Worm (Caenorhabditis elegans) whole organism, young adult: Measurements from ENCODE around the gene T08G5.2.

ENCODE experiments used
- B0035.1 ChIP-seq: sonication (generic microtip); optimal IDR thresholded peaks from 2 replicates; lab custom pipeline; 2016; ENCODE audit warnings: missing genetic modification characterization, mild to moderate bottlenecking, missing compliant biosample characterization, missing genotype, missing genetic modification reagents
- B0261.1 ChIP-seq: sonication (generic microtip); optimal IDR thresholded peaks from 2 replicates; lab custom pipeline; 2016; ENCODE audit warnings: mild to moderate bottlenecking, missing genetic modification characterization, moderate library complexity, missing compliant biosample characterization
- B0336.3 ChIP-seq: fragments of 200-800 bp; sonication (Bioruptor generic); IDR thresholded peaks from 2 replicates; pipeline ENCODE4 v1.3.6; 2022; ENCODE audit warnings: missing genetic modification characterization, missing compliant biosample characterization
- C17E4.6 ChIP-seq: fragments of 200-800 bp; sonication (Bioruptor generic); IDR thresholded peaks from 2 replicates; pipeline ENCODE4 v1.3.6; 2022; ENCODE audit warnings: missing genetic modification reagents, missing genetic modification characterization, missing compliant biosample characterization
- F10E7.11 ChIP-seq: sonication (generic microtip); optimal IDR thresholded peaks from 2 replicates; lab custom pipeline; 2017; ENCODE audit warnings: mild to moderate bottlenecking, missing genetic modification characterization, moderate library complexity, missing compliant biosample characterization
- F22D6.2 ChIP-seq: sonication (generic microtip); optimal IDR thresholded peaks from 2 replicates; lab custom pipeline; 2016; ENCODE audit warnings: mild to moderate bottlenecking, missing genetic modification characterization, missing compliant biosample characterization
- F33H1.4 ChIP-seq: fragments of 200-800 bp; sonication (Bioruptor generic); IDR thresholded peaks from 2 replicates; pipeline ENCODE4 v1.3.6; 2022; ENCODE audit warnings: missing genetic modification reagents, missing genetic modification characterization, missing compliant biosample characterization
- F39B2.1 ChIP-seq: fragments of 200-800 bp; sonication (Bioruptor generic); IDR thresholded peaks from 2 replicates; pipeline ENCODE4 v1.3.6; 2022; ENCODE audit warnings: missing genetic modification reagents, missing genetic modification characterization, missing compliant biosample characterization
- F49E8.2 ChIP-seq: sonication (generic microtip); optimal IDR thresholded peaks from 3 replicates; lab custom pipeline; 2017; ENCODE audit warnings: missing genetic modification characterization, mild to moderate bottlenecking, missing compliant biosample characterization, antibody characterized with exemption, moderate library complexity; ENCODE audit not compliant: insufficient read depth
- F57A8.1 ChIP-seq: fragments of 200-800 bp; sonication (Bioruptor generic); optimal IDR thresholded peaks from 2 replicates; lab custom pipeline; 2018; ENCODE audit warnings: mild to moderate bottlenecking, missing genetic modification characterization, moderate library complexity, missing compliant biosample characterization
- F57C9.4 ChIP-seq: sonication (generic microtip); optimal IDR thresholded peaks from 2 replicates; lab custom pipeline; 2017; ENCODE audit warnings: mild to moderate bottlenecking, missing genetic modification characterization, missing compliant biosample characterization
- K11D2.4 ChIP-seq: fragments of 200-800 bp; sonication (Bioruptor generic); IDR thresholded peaks from 2 replicates; pipeline ENCODE4 v1.3.6; 2022; ENCODE audit warnings: missing genetic modification reagents, missing genetic modification characterization, missing compliant biosample characterization
- K12H6.12 ChIP-seq: fragments of 200-800 bp; sonication (Bioruptor generic); optimal IDR thresholded peaks from 2 replicates; lab custom pipeline; 2018; ENCODE audit warnings: mild to moderate bottlenecking, missing genetic modification characterization, missing compliant biosample characterization
- T07F8.4 ChIP-seq: sonication (generic microtip); optimal IDR thresholded peaks from 2 replicates; lab custom pipeline; 2016; ENCODE audit warnings: mild to moderate bottlenecking, missing genetic modification characterization, moderate library complexity, missing compliant biosample characterization
- T26A5.8 ChIP-seq: sonication (generic microtip); optimal IDR thresholded peaks from 2 replicates; lab custom pipeline; 2016; ENCODE audit warnings: missing genetic modification characterization, missing compliant biosample characterization
- Y67H2A.10 ChIP-seq: fragments of 200-800 bp; sonication (Bioruptor generic); conservative IDR thresholded peaks from 2 replicates; pipeline ENCODE4 v1.3.6; 2022; ENCODE audit warnings: missing genetic modification reagents, missing genetic modification characterization, missing compliant biosample characterization
- ZK185.1 ChIP-seq: sonication (generic microtip); optimal IDR thresholded peaks from 2 replicates; lab custom pipeline; 2016; ENCODE audit warnings: mild to moderate bottlenecking, missing genetic modification characterization, missing compliant biosample characterization; ENCODE audit not compliant: poor library complexity, severe bottlenecking
- akir-1 ChIP-seq: fragments of 200-800 bp; sonication (Bioruptor generic); optimal IDR thresholded peaks from 2 replicates; lab custom pipeline; 2018; ENCODE audit warnings: mild to moderate bottlenecking, missing genetic modification characterization, moderate library complexity, missing compliant biosample characterization
- aptf-2 ChIP-seq: fragments of 200-800 bp; sonication (Bioruptor generic); conservative IDR thresholded peaks from 2 replicates; pipeline ENCODE4 v1.3.6; 2022; ENCODE audit warnings: missing genetic modification reagents, missing genetic modification characterization, missing compliant biosample characterization
- athp-1 ChIP-seq: sonication (generic microtip); optimal IDR thresholded peaks from 2 replicates; lab custom pipeline; 2017; ENCODE audit warnings: mild to moderate bottlenecking, missing genetic modification characterization, missing compliant biosample characterization
- ceh-58 ChIP-seq: fragments of 200-800 bp; sonication (Bioruptor generic); IDR thresholded peaks from 2 replicates; pipeline ENCODE4 v1.3.6; 2022; ENCODE audit warnings: missing genetic modification characterization, missing compliant biosample characterization
- efl-1 ChIP-seq: fragments of 150-350 bp; optimal IDR thresholded peaks from 2 replicates; lab custom pipeline; 2014; ENCODE audit warnings: missing biosample characterization, missing genetic modification reagents, missing genetic modification characterization
- egl-18 ChIP-seq: fragments of 200-800 bp; sonication (Bioruptor generic); IDR thresholded peaks from 2 replicates; pipeline ENCODE4 v1.3.6; 2022; ENCODE audit warnings: missing genetic modification reagents, missing genetic modification characterization, missing compliant biosample characterization
- ekl-4 ChIP-seq: fragments of 200-800 bp; sonication (Bioruptor generic); IDR thresholded peaks from 2 replicates; pipeline ENCODE4 v1.3.6; 2022; ENCODE audit warnings: missing genetic modification reagents, missing genetic modification characterization, missing compliant biosample characterization
- fkh-3 ChIP-seq: sonication (generic microtip); optimal IDR thresholded peaks from 2 replicates; lab custom pipeline; 2016; ENCODE audit warnings: mild to moderate bottlenecking, missing genetic modification characterization, missing compliant biosample characterization
- hlh-12 ChIP-seq: sonication (generic microtip); optimal IDR thresholded peaks from 2 replicates; lab custom pipeline; 2016; ENCODE audit warnings: missing genetic modification characterization, missing compliant biosample characterization
- hlh-26 ChIP-seq: fragments of 200-800 bp; sonication (Bioruptor generic); conservative IDR thresholded peaks from 2 replicates; pipeline ENCODE4 v1.3.6; 2022; ENCODE audit warnings: missing genetic modification reagents, missing genetic modification characterization, missing compliant biosample characterization
- let-607 ChIP-seq, 2 experiments: fragments of 200-800 bp in 1 of 2; sonication (Bioruptor generic) in 1 of 2; sonication (generic microtip) in 1 of 2; optimal IDR thresholded peaks; 2 replicates each; lab custom pipeline; 2016 to 2018; ENCODE audit warnings: mild to moderate bottlenecking in 2 of 2, missing compliant biosample characterization in 2 of 2, missing genetic modification characterization in 2 of 2, moderate library complexity in 2 of 2, missing genotype in 1 of 2
- lin-40 ChIP-seq: sonication (generic microtip); optimal IDR thresholded peaks from 2 replicates; lab custom pipeline; 2016; ENCODE audit warnings: missing genetic modification characterization, mild to moderate bottlenecking, missing compliant biosample characterization, missing genotype, missing genetic modification reagents
- lir-1 ChIP-seq: fragments of 200-800 bp; sonication (Bioruptor generic); conservative IDR thresholded peaks from 2 replicates; pipeline ENCODE4 v1.3.6; 2022; ENCODE audit warnings: missing genetic modification reagents, missing genetic modification characterization, missing compliant biosample characterization
- madf-8 ChIP-seq: fragments of 200-800 bp; sonication (Bioruptor generic); conservative IDR thresholded peaks from 2 replicates; pipeline ENCODE4 v1.3.6; 2022; ENCODE audit warnings: missing genetic modification reagents, missing genetic modification characterization, missing compliant biosample characterization
- nhr-120 ChIP-seq: fragments of 200-800 bp; sonication (Bioruptor generic); IDR thresholded peaks from 2 replicates; pipeline ENCODE4 v1.3.6; 2022; ENCODE audit warnings: missing genetic modification characterization, missing compliant biosample characterization
- nhr-27 ChIP-seq: fragments of 200-800 bp; sonication (Bioruptor generic); optimal IDR thresholded peaks from 2 replicates; lab custom pipeline; 2018; ENCODE audit warnings: mild to moderate bottlenecking, missing genetic modification characterization, moderate library complexity, missing compliant biosample characterization
- nhr-80 ChIP-seq: sonication (generic microtip); optimal IDR thresholded peaks from 2 replicates; lab custom pipeline; 2016; ENCODE audit warnings: missing genetic modification characterization, missing compliant biosample characterization
- pbrm-1 ChIP-seq: fragments of 200-800 bp; sonication (Bioruptor generic); IDR thresholded peaks from 2 replicates; pipeline ENCODE4 v1.3.6; 2022; ENCODE audit warnings: missing genetic modification reagents, missing genetic modification characterization, missing compliant biosample characterization
- repo-1 ChIP-seq: sonication (generic microtip); optimal IDR thresholded peaks from 2 replicates; lab custom pipeline; 2017; ENCODE audit warnings: mild to moderate bottlenecking, missing genetic modification characterization, missing compliant biosample characterization
- rpc-1 ChIP-seq, 2 experiments: fragments of 150-350 bp in 1 of 2; sonication (generic microtip) in 1 of 2; optimal IDR thresholded peaks; 2 replicates each; lab custom pipeline; 2014 to 2018; ENCODE audit warnings: missing biosample characterization in 1 of 2, missing genetic modification characterization in 1 of 2, missing genetic modification reagents in 1 of 2, missing genotype in 1 of 2
- snpc-1.1 ChIP-seq: sonication (generic microtip); optimal IDR thresholded peaks from 2 replicates; lab custom pipeline; 2017; ENCODE audit warnings: missing genetic modification characterization, mild to moderate bottlenecking, missing compliant biosample characterization, antibody characterized with exemption, moderate library complexity, missing genotype, missing genetic modification reagents; ENCODE audit not compliant: insufficient read depth
- snpc-3.4 ChIP-seq: sonication (generic microtip); optimal IDR thresholded peaks from 2 replicates; lab custom pipeline; 2017; ENCODE audit warnings: missing genetic modification characterization, mild to moderate bottlenecking, missing compliant biosample characterization, antibody characterized with exemption, moderate library complexity, missing genotype, missing genetic modification reagents
- snpc-4 ChIP-seq, 5 experiments: fragments of 150-350 bp in 1 of 5; sonication (generic microtip) in 4 of 5; optimal IDR thresholded peaks; 2 replicates each; lab custom pipeline; 2014 to 2018; ENCODE audit warnings: missing genetic modification characterization in 5 of 5, missing biosample characterization in 3 of 5, antibody characterized with exemption in 2 of 5, mild to moderate bottlenecking in 2 of 5, missing compliant biosample characterization in 2 of 5, missing genotype in 2 of 5, moderate library complexity in 2 of 5, missing genetic modification reagents in 1 of 5
- tbp1 ChIP-seq: fragments of 200-800 bp; sonication (Bioruptor generic); optimal IDR thresholded peaks from 2 replicates; lab custom pipeline; 2018; ENCODE audit warnings: mild to moderate bottlenecking, missing genetic modification characterization, missing compliant biosample characterization
- unc-130 ChIP-seq: sonication (generic microtip); optimal IDR thresholded peaks from 2 replicates; lab custom pipeline; 2016; ENCODE audit warnings: missing genetic modification reagents, missing genetic modification characterization, missing compliant biosample characterization
- xnd-1 ChIP-seq: sonication (generic microtip); optimal IDR thresholded peaks from 2 replicates; lab custom pipeline; 2016; ENCODE audit warnings: missing genotype, missing genetic modification reagents, missing genetic modification characterization, missing compliant biosample characterization
- zfh-2 ChIP-seq: fragments of 200-800 bp; sonication (Bioruptor generic); conservative IDR thresholded peaks from 2 replicates; pipeline ENCODE4 v1.3.6; 2022; ENCODE audit warnings: missing genetic modification reagents, missing genetic modification characterization, missing compliant biosample characterization
- ztf-18 ChIP-seq: sonication (generic microtip); optimal IDR thresholded peaks from 2 replicates; lab custom pipeline; 2016; ENCODE audit warnings: missing genotype, mild to moderate bottlenecking, missing genetic modification characterization, missing compliant biosample characterization
- ztf-3 ChIP-seq: fragments of 200-800 bp; sonication (Bioruptor generic); optimal IDR thresholded peaks from 2 replicates; lab custom pipeline; 2018; ENCODE audit warnings: mild to moderate bottlenecking, missing genetic modification characterization, missing compliant biosample characterization

T08G5.2 gene

ce11 chrV:14012002-14012554 is 14.0 kb downstream of the T08G5.2 start, which contains the start of the genes ddx-17 and aip-1 (continued):
- TF ChIP-seq hlh-12 (tag; lab: Kevin White, UChicago) (no peak), nhr-80 (tag; lab: Kevin White, UChicago) (peak; percentile 35), F57C9.4 (tag; lab: Kevin White, UChicago) (no peak), rpc-1 (optimal IDR thresholded peaks at IDR 0.05; lab: Kevin White, UChicago) (peak; percentile 29), rpc-1 (tag; optimal IDR thresholded peaks at IDR 0.05; lab: Kevin White, UChicago) (no peak), snpc-3.4 (tag; lab: Kevin White, UChicago) (peak; percentile 66), ZK185.1 (tag; lab: Kevin White, UChicago) (peak; percentile 5), F39B2.1 (GFP tag; lab: Robert Waterston, UW) (no peak), efl-1 (peak; percentile 81), madf-8 (GFP tag; lab: Robert Waterston, UW) (peak; percentile 50), hlh-26 (GFP tag; lab: Robert Waterston, UW) (no peak), F33H1.4 (GFP tag; lab: Robert Waterston, UW) (peak; percentile 94), unc-130 (no peak), T07F8.4 (tag; lab: Kevin White, UChicago) (no peak), F49E8.2 (tag; lab: Kevin White, UChicago) (no peak), F10E7.11 (tag; lab: Kevin White, UChicago) (no peak), B0261.1 (tag; lab: Kevin White, UChicago) (no peak), ztf-3 (GFP tag; lab: Kevin White, UChicago) (no peak), ceh-58 (GFP tag; lab: Robert Waterston, UW) (no peak), lin-40 (peak; percentile 71), Y67H2A.10 (GFP tag; lab: Robert Waterston, UW) (peak; percentile 72; the same call in 1 of the 2 replicates), xnd-1 (peak; percentile 32), B0035.1 (tag; lab: Kevin White, UChicago) (no peak), B0336.3 (peak; percentile 45; the same call in 1 of the 2 replicates), lir-1 (GFP tag; lab: Robert Waterston, UW) (no peak), fkh-3 (tag; lab: Kevin White, UChicago) (no peak), F57A8.1 (no peak), C17E4.6 (no peak), snpc-4 (GFP tag; optimal IDR thresholded peaks at IDR 0.05; lab: Kevin White, UChicago) (no peak), snpc-4 (tag; optimal IDR thresholded peaks at IDR 0.05; lab: Kevin White, UChicago) (peak; percentile 2 to 71 (median 41)), zfh-2 (GFP tag; lab: Robert Waterston, UW) (no peak), pbrm-1 (GFP tag; lab: Robert Waterston, UW) (peak; percentile 71), K11D2.4 (GFP tag; lab: Robert Waterston, UW) (0 out of 2 replicates have a peak, but pooled peaks have one; percentile 19), nhr-27 (tag; lab: Kevin White, UChicago) (no peak), K12H6.12 (tag; lab: Kevin White, UChicago) (peak; percentile 37), F22D6.2 (tag; lab: Kevin White, UChicago) (no peak), egl-18 (no peak), T26A5.8 (tag; lab: Kevin White, UChicago) (no peak), repo-1 (tag; lab: Kevin White, UChicago) (no peak), athp-1 (tag; lab: Kevin White, UChicago) (no peak), let-607 (tag; optimal IDR thresholded peaks at IDR 0.05; lab: Kevin White, UChicago) (peak in 1 of 2 experiments; percentile 21), tbp1 (GFP tag; lab: Kevin White, UChicago) (peak; percentile 55), ekl-4 (GFP tag; lab: Robert Waterston, UW) (peak; percentile 76), ztf-18 (tag; lab: Kevin White, UChicago) (no peak), aptf-2 (GFP tag; lab: Robert Waterston, UW) (no peak), akir-1 (no peak), snpc-1.1 (tag; lab: Kevin White, UChicago) (peak; percentile 16), nhr-120 (GFP tag; lab: Robert Waterston, UW) (no peak)
